Fruit fly (Drosophila melanogaster): ENCODE measurements around the gene Duox.

Duox gene

DNA sequence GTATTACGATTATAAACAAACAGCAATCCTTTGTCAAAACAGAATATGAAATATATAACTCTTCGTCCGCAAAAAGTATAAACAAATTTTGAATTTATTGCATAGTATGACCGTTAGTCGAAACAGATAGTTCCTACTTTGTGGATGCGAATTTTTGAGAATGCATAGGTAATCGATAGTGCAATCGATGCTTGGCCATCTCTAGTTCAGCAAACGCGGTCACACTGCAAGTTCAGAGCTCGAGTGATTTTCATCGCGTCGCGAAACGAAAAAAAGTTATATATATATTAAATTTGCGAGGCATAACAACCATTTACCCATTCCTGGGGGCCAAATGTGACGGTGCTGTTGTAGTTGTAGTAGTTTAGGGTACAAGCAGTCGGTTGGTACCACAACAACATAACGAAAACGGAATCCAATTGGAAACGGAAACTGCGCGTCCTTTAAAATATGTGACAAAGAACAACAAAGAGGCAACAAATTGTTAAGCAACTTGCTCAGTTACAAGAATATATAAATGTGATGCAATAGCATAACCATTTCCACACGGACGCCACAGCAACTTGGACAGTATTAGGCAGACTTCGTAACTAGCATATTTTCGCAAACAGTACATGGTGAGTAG lies 27.0 kb upstream of the Duox start, which contains the start of gene CG2991:
Gene CG2991, plus strand, starts transcription at position 205 of the 625 bp plus-strand sequence.
- peak; percentile 55 for TF ChIP-seq CG7101 (tag; optimal IDR thresholded peaks at IDR 0.05)
- TF ChIP-seq bab1 (GFP tag; optimal IDR thresholded peaks at IDR 0.05): peak; percentile 77
- peak; percentile 61 for TF ChIP-seq Mnt (GFP tag; optimal IDR thresholded peaks at IDR 0.05)
- no peak for TF ChIP-seq cnc (optimal IDR thresholded peaks at IDR 0.05)
- TF ChIP-seq Crg-1 (GFP tag; optimal IDR thresholded peaks at IDR 0.05): peak; percentile 15
- peak; percentile 14 for TF ChIP-seq CG12768 (GFP tag; optimal IDR thresholded peaks at IDR 0.05)
- no peak for TF ChIP-seq tj (GFP tag; optimal IDR thresholded peaks at IDR 0.05)
- TF ChIP-seq CG1620 (GFP tag; optimal IDR thresholded peaks at IDR 0.05): peak; percentile 58
- peak; percentile 60 for TF ChIP-seq cic (GFP tag; optimal IDR thresholded peaks at IDR 0.05)
- peak; percentile 46 for TF ChIP-seq CG14711 (tag; optimal IDR thresholded peaks at IDR 0.05)

DNA sequence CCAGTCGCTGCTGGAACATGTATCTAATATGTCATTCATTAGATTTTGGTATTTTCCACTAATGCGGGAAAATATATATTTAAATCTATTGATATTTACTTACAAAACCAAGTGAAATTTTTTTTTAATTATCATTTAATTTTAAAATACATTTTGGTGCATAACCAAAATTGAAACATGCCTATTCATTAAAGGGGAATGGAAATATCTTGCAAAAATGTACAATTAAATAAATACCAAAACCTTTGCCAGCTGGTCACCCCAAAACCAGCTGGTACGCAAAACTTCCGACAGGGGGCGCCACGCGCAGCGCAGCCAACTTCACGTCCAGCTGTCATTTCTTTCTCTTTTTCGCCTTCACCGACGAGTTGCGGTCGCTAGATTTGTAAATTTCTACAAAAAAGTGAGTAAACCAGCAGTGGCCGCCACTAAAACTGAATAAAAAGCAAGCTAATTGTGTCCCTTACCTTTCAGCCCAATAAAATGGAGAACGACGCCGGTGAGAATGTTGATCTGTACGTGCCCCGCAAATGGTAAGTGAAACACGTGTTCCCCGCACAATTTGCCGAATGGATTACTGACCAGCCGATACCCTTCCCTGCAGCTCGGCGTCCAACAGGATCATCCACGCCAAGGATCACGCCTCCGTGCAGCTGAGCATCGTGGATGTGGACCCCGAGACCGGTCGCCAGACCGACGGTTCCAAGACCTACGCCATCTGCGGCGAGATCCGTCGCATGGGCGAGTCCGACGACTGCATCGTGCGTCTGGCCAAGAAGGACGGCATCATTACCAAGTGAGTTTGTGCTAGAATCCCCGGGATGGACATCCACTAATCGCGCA lies 25.9 kb upstream of the Duox start, which contains the start of the genes CG3104 and RpS21:
Gene CG3104, minus strand, starts transcription at position 6 of the 843 bp plus-strand sequence.
Gene RpS21, plus strand, starts transcription at position 298 of the 843 bp plus-strand sequence.
- TF ChIP-seq CG5204 (GFP tag; optimal IDR thresholded peaks at IDR 0.05) (peak; percentile 75), Clk (GFP tag; optimal IDR thresholded peaks at IDR 0.05) (peak; percentile 69), pad (GFP tag; optimal IDR thresholded peaks at IDR 0.05) (peak; percentile 83), CG33017 (tag; optimal IDR thresholded peaks at IDR 0.05) (peak; percentile 53), toe (GFP tag; optimal IDR thresholded peaks at IDR 0.05) (peak; percentile 83), Crg-1 (GFP tag; optimal IDR thresholded peaks at IDR 0.05) (peak; percentile 91), CG11617 (GFP tag; optimal IDR thresholded peaks at IDR 0.05) (peak; percentile 92), cic (GFP tag; optimal IDR thresholded peaks at IDR 0.05) (peak; percentile 65), tj (GFP tag; optimal IDR thresholded peaks at IDR 0.05) (peak; percentile 65), CG12768 (GFP tag; optimal IDR thresholded peaks at IDR 0.05) (peak; percentile 75), Mnt (GFP tag; optimal IDR thresholded peaks at IDR 0.05) (peak; percentile 95), bab1 (GFP tag; optimal IDR thresholded peaks at IDR 0.05) (peak; percentile 73), cnc (optimal IDR thresholded peaks at IDR 0.05) (no peak), CG7101 (tag; optimal IDR thresholded peaks at IDR 0.05) (peak; percentile 88), ovo (GFP tag; optimal IDR thresholded peaks at IDR 0.05) (peak; percentile 88), CG14711 (tag; optimal IDR thresholded peaks at IDR 0.05) (peak; percentile 60), Hr96 (GFP tag; optimal IDR thresholded peaks at IDR 0.05) (peak; percentile 90), CG1620 (GFP tag; optimal IDR thresholded peaks at IDR 0.05) (peak; percentile 96), kay (GFP tag; ENCODE audit: borderline replicate concordance) (no peak), CG7045 (GFP tag; optimal IDR thresholded peaks at IDR 0.05) (peak; percentile 83)

DNA sequence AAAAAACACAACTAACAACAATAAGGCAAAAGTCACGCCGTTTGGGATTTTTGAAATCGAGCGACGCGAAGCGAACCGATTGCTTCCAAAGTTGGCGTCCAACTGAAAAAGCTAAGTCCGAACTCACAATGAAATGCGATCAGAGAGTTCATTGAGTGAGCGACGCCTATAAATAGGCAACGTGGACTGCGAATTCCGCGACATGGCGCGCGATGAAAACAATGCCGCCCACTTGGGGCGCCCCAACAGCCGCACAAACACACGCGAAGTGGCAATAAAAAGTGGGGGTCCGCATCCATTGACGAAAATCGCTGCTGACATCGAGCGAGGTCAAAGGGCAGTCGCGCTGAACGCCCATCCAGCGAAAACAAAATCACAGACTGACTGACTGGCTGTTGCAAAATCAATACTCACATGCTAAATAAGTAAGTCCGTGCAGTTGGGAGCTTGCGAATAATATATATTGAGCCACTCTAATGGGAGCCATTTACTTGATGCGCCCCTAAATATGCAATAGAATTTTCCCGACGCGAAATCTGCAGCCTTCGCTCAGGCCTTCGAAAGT lies 25.2 kb upstream of the Duox start:
- TF ChIP-seq kay (GFP tag; ENCODE audit: borderline replicate concordance) (no peak), cic (GFP tag; optimal IDR thresholded peaks at IDR 0.05) (no peak), bab1 (GFP tag; optimal IDR thresholded peaks at IDR 0.05) (no peak), CG5204 (GFP tag; optimal IDR thresholded peaks at IDR 0.05) (no peak), cnc (optimal IDR thresholded peaks at IDR 0.05) (no peak), CG12768 (GFP tag; optimal IDR thresholded peaks at IDR 0.05) (no peak), Hr96 (GFP tag; optimal IDR thresholded peaks at IDR 0.05) (no peak), Crg-1 (GFP tag; optimal IDR thresholded peaks at IDR 0.05) (no peak)

DNA sequence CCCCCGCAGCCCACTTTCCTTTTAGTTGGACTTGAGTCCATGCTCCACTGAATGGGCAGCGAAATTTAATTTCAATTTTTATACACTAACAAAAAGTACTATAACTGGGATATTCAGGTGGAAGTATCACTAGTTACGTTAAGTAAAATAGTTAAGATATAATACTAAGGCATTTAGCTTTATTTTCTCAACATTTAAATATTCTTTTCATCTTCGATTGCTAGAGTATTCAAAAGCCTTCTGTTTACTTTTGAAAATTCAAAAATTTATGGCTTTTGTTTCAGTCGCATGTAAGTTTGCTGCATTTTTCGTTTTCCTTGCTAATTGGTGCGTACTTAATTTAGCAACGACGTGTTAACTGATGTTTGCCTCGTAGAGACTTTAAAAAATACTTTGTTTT lies 21.5 kb upstream of the Duox start:
- TF ChIP-seq toe (GFP tag; optimal IDR thresholded peaks at IDR 0.05) (no peak), CG12768 (GFP tag; optimal IDR thresholded peaks at IDR 0.05) (peak; percentile 45)

DNA sequence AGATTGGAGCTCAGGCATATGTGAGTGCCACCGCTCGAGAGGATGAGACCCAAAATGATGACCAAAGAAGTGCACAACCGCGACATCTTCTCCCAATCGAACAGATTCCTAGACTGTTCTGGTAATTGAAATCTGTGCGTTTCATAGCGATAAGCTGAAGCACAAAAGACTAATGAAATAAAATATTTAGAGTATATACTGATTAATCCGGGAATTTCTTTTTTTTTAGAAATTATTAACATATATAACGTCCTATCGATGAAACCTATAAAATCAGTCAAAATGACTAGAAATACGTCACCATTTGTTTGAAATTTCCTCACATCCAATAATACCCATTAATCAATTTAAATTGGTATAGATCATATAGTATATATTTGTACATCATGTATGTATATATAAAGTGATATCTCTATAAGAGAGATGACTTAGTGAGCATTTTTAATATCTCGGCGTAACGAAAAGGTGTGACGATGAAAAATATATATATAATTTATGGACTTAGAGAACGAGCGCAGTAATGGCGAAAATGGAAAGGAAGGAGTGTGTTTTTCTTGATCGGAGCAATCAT lies 17.1 kb upstream of the Duox start, which contains the start of the genes CG3117 and CG2983:
Gene CG3117, minus strand, starts transcription at position 101 of the 571 bp plus-strand sequence.
Gene CG2983, plus strand, starts transcription at position 521 of the 571 bp plus-strand sequence.
- TF ChIP-seq tj (GFP tag; optimal IDR thresholded peaks at IDR 0.05) (no peak), cnc (optimal IDR thresholded peaks at IDR 0.05) (no peak), CG33017 (tag; optimal IDR thresholded peaks at IDR 0.05) (no peak), bab1 (GFP tag; optimal IDR thresholded peaks at IDR 0.05) (no peak), Hr96 (GFP tag; optimal IDR thresholded peaks at IDR 0.05) (no peak), CG7045 (GFP tag; optimal IDR thresholded peaks at IDR 0.05) (no peak), CG1620 (GFP tag; optimal IDR thresholded peaks at IDR 0.05) (no peak), CG14711 (tag; optimal IDR thresholded peaks at IDR 0.05) (no peak), ovo (GFP tag; optimal IDR thresholded peaks at IDR 0.05) (no peak), cic (GFP tag; optimal IDR thresholded peaks at IDR 0.05) (no peak), CG7101 (tag; optimal IDR thresholded peaks at IDR 0.05) (no peak), Mnt (GFP tag; optimal IDR thresholded peaks at IDR 0.05) (no peak), CG12768 (GFP tag; optimal IDR thresholded peaks at IDR 0.05) (no peak)

DNA sequence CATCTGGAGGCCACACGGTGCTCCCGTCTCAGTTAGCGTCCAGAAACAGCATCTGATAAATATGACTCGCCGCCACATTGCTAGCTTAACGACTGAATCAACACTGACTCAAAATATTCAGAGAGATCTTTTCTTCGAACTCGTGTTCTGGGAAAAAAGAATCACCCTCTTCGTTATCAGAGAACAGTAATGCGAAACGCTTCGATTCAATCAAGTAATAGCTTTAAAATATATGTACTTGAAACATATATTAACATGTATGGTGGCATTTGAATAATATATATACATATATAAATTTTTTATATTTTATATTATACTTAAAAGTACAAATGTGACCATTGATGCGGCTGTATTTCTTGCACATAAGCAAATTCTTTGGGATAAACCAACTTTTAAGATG lies 15.6 kb upstream of the Duox start, which contains the start of gene CG18557:
Gene CG18557, minus strand, starts transcription at position 101 of the 400 bp plus-strand sequence.
- TF ChIP-seq CG11617 (GFP tag; optimal IDR thresholded peaks at IDR 0.05) (no peak), kay (GFP tag; ENCODE audit: borderline replicate concordance) (peak; percentile 55)
